Worm (Caenorhabditis elegans) whole organism, L1 larva: ENCODE data around the gene hrde-2.

Experiments
- aly-2 ChIP-seq: fragments of 150-350 bp; optimal IDR thresholded peaks from 2 replicates; lab custom pipeline; 2014; ENCODE audit warnings: missing biosample characterization, missing genetic modification characterization
- ama-1 ChIP-seq: fragments of 150-350 bp; optimal IDR thresholded peaks from 2 replicates; lab custom pipeline; 2014
- ceh-82 ChIP-seq, 3 experiments: fragments of 150-350 bp in 1 of 3; sonication (generic microtip) in 2 of 3; optimal IDR thresholded peaks; 2 replicates each; lab custom pipeline; 2014 to 2017; ENCODE audit warnings: missing biosample characterization in 3 of 3, missing genetic modification characterization in 3 of 3
- elt-3 ChIP-seq, 6 experiments: fragments of 150-350 bp in 1 of 6; sonication (generic microtip); optimal IDR thresholded peaks; 2 replicates each; lab custom pipeline; 2017 to 2018; ENCODE audit warnings: missing biosample characterization in 6 of 6, missing genetic modification characterization in 6 of 6, inconsistent platforms in 1 of 6
- grh-1 ChIP-seq: fragments of 200-800 bp; sonication (Bioruptor generic); IDR thresholded peaks from 2 replicates; pipeline ENCODE4 v1.3.6; 2022; ENCODE audit warnings: missing genetic modification reagents, missing genetic modification characterization, missing compliant biosample characterization
- jun-1 ChIP-seq: fragments of 150-350 bp; optimal IDR thresholded peaks from 2 replicates; lab custom pipeline; 2014; ENCODE audit warnings: missing biosample characterization, missing genetic modification reagents, missing genetic modification characterization
- nhr-71 ChIP-seq: sonication (generic microtip); optimal IDR thresholded peaks from 2 replicates; lab custom pipeline; 2016; ENCODE audit warnings: mild to moderate bottlenecking, missing genetic modification characterization, moderate library complexity, missing compliant biosample characterization
- sptf-1 ChIP-seq: fragments of 150-350 bp; optimal IDR thresholded peaks from 2 replicates; lab custom pipeline; 2014; ENCODE audit warnings: missing biosample characterization, missing genetic modification characterization
- tbx-2 ChIP-seq: sonication (generic microtip); optimal IDR thresholded peaks from 2 replicates; lab custom pipeline; 2016; ENCODE audit warnings: missing genetic modification characterization, missing compliant biosample characterization
- zag-1 ChIP-seq: fragments of 150-350 bp; optimal IDR thresholded peaks from 2 replicates; lab custom pipeline; 2014; ENCODE audit warnings: missing biosample characterization, missing genetic modification characterization

DNA sequence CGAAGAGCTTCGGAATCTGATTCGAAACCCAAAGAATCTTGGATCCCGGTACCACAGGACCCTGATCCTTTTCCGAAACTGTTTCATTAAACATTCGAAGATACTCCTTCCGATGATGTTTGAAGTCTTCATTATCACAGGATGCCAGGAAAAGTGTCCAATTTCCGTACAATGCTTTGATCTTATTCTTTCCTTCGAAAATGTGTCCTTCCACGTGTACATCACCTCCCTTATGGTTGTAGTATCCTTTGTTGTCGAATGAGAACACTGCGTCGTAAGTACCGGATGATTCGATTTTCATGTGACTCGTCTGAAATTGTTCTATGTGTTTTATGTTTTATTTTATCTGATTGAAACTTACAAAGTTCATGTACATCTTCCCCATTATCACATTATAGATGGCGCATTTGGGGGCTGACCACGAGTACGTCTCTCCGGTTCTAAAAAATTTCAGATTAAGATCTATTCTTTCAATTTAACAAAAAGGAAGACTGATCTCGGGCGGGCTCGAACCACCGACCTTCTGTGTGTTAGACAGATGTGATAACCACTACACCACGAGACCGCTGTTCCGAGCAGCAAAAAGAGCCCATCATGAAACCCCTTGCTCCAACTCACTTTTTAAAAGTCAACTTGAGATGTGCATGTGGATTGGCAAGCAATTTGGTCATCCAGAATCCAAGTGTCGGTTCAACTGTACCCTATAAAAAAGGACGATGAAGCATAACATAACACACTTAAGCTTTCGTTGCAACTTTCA is 7.8 kb downstream of the hrde-2 start:
- no peak for TF ChIP-seq ama-1 (lab: Kevin White, UChicago)
- TF ChIP-seq elt-3 (tag; optimal IDR thresholded peaks at IDR 0.05; lab: Kevin White, UChicago): no peak
- no peak for TF ChIP-seq ceh-82 (tag; optimal IDR thresholded peaks at IDR 0.05; lab: Kevin White, UChicago)
- no peak for TF ChIP-seq jun-1 (tag; lab: Kevin White, UChicago)
- no peak for TF ChIP-seq sptf-1 (tag; lab: Kevin White, UChicago)
- TF ChIP-seq grh-1 (GFP tag; lab: Robert Waterston, UW): no peak
- no peak for TF ChIP-seq zag-1 (tag; lab: Kevin White, UChicago)
- peak; percentile 36 for TF ChIP-seq nhr-71 (tag; lab: Kevin White, UChicago)
- no peak for TF ChIP-seq aly-2 (tag; lab: Kevin White, UChicago)
- no peak for TF ChIP-seq tbx-2 (tag; lab: Kevin White, UChicago)
